Worm (Caenorhabditis elegans) whole organism, L4/young adult: Measurements from ENCODE around the gene add-2.

Source experiments
- W03F9.2 ChIP-seq: fragments of 150-350 bp; optimal IDR thresholded peaks from 2 replicates; lab custom pipeline; 2014; ENCODE audit warnings: missing biosample characterization, missing genetic modification characterization
- dao-5 ChIP-seq: sonication (generic microtip); optimal IDR thresholded peaks from 2 replicates; lab custom pipeline; 2016; ENCODE audit warnings: missing genotype, missing genetic modification characterization, moderate library complexity, missing compliant biosample characterization
- him-1 ChIP-seq: sonication (generic microtip); optimal IDR thresholded peaks from 2 replicates; lab custom pipeline; 2016; ENCODE audit warnings: missing genotype, missing genetic modification reagents, missing genetic modification characterization, missing compliant biosample characterization

Gene add-2

ce11 chrV:11960084-11960830 is 52.9 kb downstream of the add-2 start:
- TF ChIP-seq dao-5 (tag; lab: Kevin White, UChicago) (no peak), him-1 (tag; lab: Kevin White, UChicago) (no peak), W03F9.2 (no peak)
